Fruit fly (Drosophila melanogaster) whole organism, embryonic: Measurements from ENCODE around the gene ppk13.
A peak's percentile ranks its signal among the peaks of the same experiment; 100 is the strongest.

Experiments used
- Bgb ChIP-seq: fragments of 200-800 bp; sonication (Bioruptor generic); IDR thresholded peaks from 2 replicates; pipeline ENCODE4 v1.3.6; 2022; ENCODE audit warnings: missing biosample characterization, missing genetic modification characterization; ENCODE audit not compliant: partially characterized antibody
- BtbVII ChIP-seq: fragments of 200-800 bp; sonication (Bioruptor generic); optimal IDR thresholded peaks from 3 replicates; lab custom pipeline; 2017; ENCODE audit warnings: missing biosample characterization, mild to moderate bottlenecking, missing genetic modification characterization
- CG1233 ChIP-seq: fragments of 200-800 bp; sonication (Bioruptor generic); optimal IDR thresholded peaks from 4 replicates; lab custom pipeline; 2018; ENCODE audit warnings: missing biosample characterization, mild to moderate bottlenecking, missing genetic modification characterization
- CG12659 ChIP-seq: fragments of 200-800 bp; sonication (Bioruptor generic); optimal IDR thresholded peaks from 3 replicates; lab custom pipeline; 2017; ENCODE audit warnings: mild to moderate bottlenecking, missing biosample characterization, missing genetic modification reagents, missing genetic modification characterization
- CG13123 ChIP-seq: fragments of 200-800 bp; sonication (Bioruptor generic); optimal IDR thresholded peaks from 2 replicates; lab custom pipeline; 2016; ENCODE audit warnings: missing biosample characterization, missing genetic modification characterization
- CG13296 ChIP-seq: fragments of 200-800 bp; sonication (Bioruptor generic); optimal IDR thresholded peaks from 3 replicates; lab custom pipeline; 2018; ENCODE audit warnings: missing biosample characterization, mild to moderate bottlenecking, missing genetic modification characterization
- CG15479 ChIP-seq: fragments of 200-800 bp; sonication (Bioruptor generic); optimal IDR thresholded peaks from 3 replicates; lab custom pipeline; 2019; ENCODE audit warnings: missing biosample characterization, mild to moderate bottlenecking, missing genetic modification characterization, moderate library complexity
- CG15696 ChIP-seq: fragments of 200-800 bp; sonication (Bioruptor generic); optimal IDR thresholded peaks from 2 replicates; lab custom pipeline; 2019; ENCODE audit warnings: missing biosample characterization, mild to moderate bottlenecking, missing genetic modification characterization, moderate library complexity
- CG17359 ChIP-seq: fragments of 200-800 bp; sonication (Bioruptor generic); optimal IDR thresholded peaks from 3 replicates; lab custom pipeline; 2018; ENCODE audit warnings: missing biosample characterization, mild to moderate bottlenecking, missing genetic modification characterization, moderate library complexity
- CG17912 ChIP-seq: fragments of 200-800 bp; sonication (Bioruptor generic); optimal IDR thresholded peaks from 2 replicates; lab custom pipeline; 2018; ENCODE audit warnings: missing biosample characterization, mild to moderate bottlenecking, missing genetic modification characterization
- CG2678 ChIP-seq: fragments of 200-800 bp; sonication (Bioruptor generic); optimal IDR thresholded peaks from 3 replicates; lab custom pipeline; 2019; ENCODE audit warnings: missing biosample characterization, mild to moderate bottlenecking, missing genetic modification characterization, moderate library complexity
- CG4730 ChIP-seq: fragments of 200-800 bp; sonication (Bioruptor generic); IDR thresholded peaks from 2 replicates; pipeline ENCODE4 v1.3.6; 2022; ENCODE audit warnings: missing biosample characterization, missing genetic modification characterization
- CG5953 ChIP-seq: fragments of 200-800 bp; sonication (Bioruptor generic); IDR thresholded peaks from 2 replicates; pipeline ENCODE4 v1.3.6; 2022; ENCODE audit warnings: missing biosample characterization, missing genetic modification characterization
- CG7357 ChIP-seq: fragments of 200-800 bp; sonication (Bioruptor generic); IDR thresholded peaks from 3 replicates; pipeline ENCODE4 v1.3.6; 2022; ENCODE audit warnings: missing biosample characterization, missing genetic modification characterization
- CG8290 ChIP-seq, 3 experiments: fragments of 200-800 bp; sonication (Bioruptor generic); optimal IDR thresholded peaks; 2 replicates each; lab custom pipeline; 2016 to 2019; ENCODE audit warnings: missing biosample characterization in 3 of 3, missing genetic modification characterization in 3 of 3, mild to moderate bottlenecking in 2 of 3, moderate library complexity in 1 of 3
- CG9817 ChIP-seq: fragments of 200-800 bp; sonication (Bioruptor generic); optimal IDR thresholded peaks from 2 replicates; lab custom pipeline; 2018; ENCODE audit warnings: missing biosample characterization, mild to moderate bottlenecking, missing genetic modification characterization, moderate library complexity
- Dip2 ChIP-seq: fragments of 200-800 bp; sonication (Bioruptor generic); IDR thresholded peaks from 2 replicates; pipeline ENCODE4 v1.3.6; 2022; ENCODE audit warnings: missing biosample characterization, missing genetic modification characterization
- Dip3 ChIP-seq: fragments of 200-800 bp; sonication (Bioruptor generic); optimal IDR thresholded peaks from 3 replicates; lab custom pipeline; 2016; ENCODE audit warnings: missing biosample characterization, missing genetic modification characterization
- Eip74EF ChIP-seq, 2 experiments: fragments of 200-800 bp in 1 of 2; fragments of >200 bp in 1 of 2; sonication (Bioruptor generic) in 1 of 2; optimal IDR thresholded peaks; 2 replicates each; lab custom pipeline; 2017 to 2019; ENCODE audit warnings: missing biosample characterization in 2 of 2, missing genetic modification characterization in 2 of 2, mild to moderate bottlenecking in 1 of 2, moderate library complexity in 1 of 2
- GATAe ChIP-seq: fragments of 200-800 bp; sonication (Bioruptor generic); conservative IDR thresholded peaks from 2 replicates; pipeline ENCODE4 v1.3.6; 2022; ENCODE audit warnings: missing biosample characterization, missing genetic modification characterization
- Gug ChIP-seq: fragments of 200-800 bp; sonication (Bioruptor generic); IDR thresholded peaks from 4 replicates; pipeline ENCODE4 v1.3.6; 2022; ENCODE audit warnings: missing biosample characterization, missing genetic modification characterization
- H2.0 ChIP-seq: fragments of 200-800 bp; sonication (Bioruptor generic); IDR thresholded peaks from 2 replicates; pipeline ENCODE4 v1.3.6; 2022; ENCODE audit warnings: missing biosample characterization, missing genetic modification characterization
- HLH3B ChIP-seq: fragments of 200-800 bp; sonication (Bioruptor generic); IDR thresholded peaks from 2 replicates; pipeline ENCODE4 v1.3.6; 2022; ENCODE audit warnings: missing biosample characterization, missing genetic modification characterization
- Hmr ChIP-seq: fragments of 200-800 bp; sonication (Bioruptor generic); optimal IDR thresholded peaks from 3 replicates; lab custom pipeline; 2017; ENCODE audit warnings: mild to moderate bottlenecking, missing biosample characterization, missing genetic modification reagents, missing genetic modification characterization
- MESR4 ChIP-seq: fragments of 200-800 bp; sonication (Bioruptor generic); optimal IDR thresholded peaks from 2 replicates; lab custom pipeline; 2018; ENCODE audit warnings: missing biosample characterization, mild to moderate bottlenecking, missing genetic modification characterization, moderate library complexity
- NFAT ChIP-seq: fragments of 200-800 bp; sonication (Bioruptor generic); IDR thresholded peaks from 2 replicates; pipeline ENCODE4 v1.3.6; 2022; ENCODE audit warnings: missing biosample characterization, missing genetic modification characterization
- TFAM ChIP-seq: fragments of 200-800 bp; sonication (Bioruptor generic); optimal IDR thresholded peaks from 2 replicates; lab custom pipeline; 2017; ENCODE audit warnings: missing biosample characterization, missing genetic modification characterization, inconsistent platforms
- Xrp1 ChIP-seq: fragments of 200-800 bp; sonication (Bioruptor generic); IDR thresholded peaks from 2 replicates; pipeline ENCODE4 v1.3.6; 2022; ENCODE audit warnings: missing biosample characterization, missing genetic modification characterization
- ac ChIP-seq: fragments of 200-800 bp; sonication (Bioruptor generic); optimal IDR thresholded peaks from 3 replicates; lab custom pipeline; 2017; ENCODE audit warnings: missing biosample characterization, mild to moderate bottlenecking, missing genetic modification characterization
- en ChIP-seq: fragments of 200-800 bp; sonication (Bioruptor generic); optimal IDR thresholded peaks from 2 replicates; lab custom pipeline; 2016; ENCODE audit warnings: missing biosample characterization, missing genetic modification characterization
- exex ChIP-seq: fragments of 200-800 bp; sonication (Bioruptor generic); optimal IDR thresholded peaks from 4 replicates; lab custom pipeline; 2018; ENCODE audit warnings: missing biosample characterization, mild to moderate bottlenecking, missing genetic modification characterization, moderate library complexity
- fd102C ChIP-seq: fragments of 200-800 bp; sonication (Bioruptor generic); optimal IDR thresholded peaks from 2 replicates; lab custom pipeline; 2018; ENCODE audit warnings: missing biosample characterization, mild to moderate bottlenecking, missing genetic modification characterization, moderate library complexity
- h ChIP-seq: fragments of >200 bp; optimal IDR thresholded peaks from 2 replicates; lab custom pipeline; 2017
- her ChIP-seq: fragments of 200-800 bp; sonication (Bioruptor generic); optimal IDR thresholded peaks from 2 replicates; lab custom pipeline; 2016; ENCODE audit warnings: missing biosample characterization, missing genetic modification characterization
- klu ChIP-seq: fragments of 200-800 bp; sonication (Bioruptor generic); IDR thresholded peaks from 2 replicates; pipeline ENCODE4 v1.3.6; 2022; ENCODE audit warnings: missing biosample characterization, missing genetic modification characterization
- kni ChIP-seq: fragments of 200-800 bp; sonication (Bioruptor generic); optimal IDR thresholded peaks from 3 replicates; lab custom pipeline; 2017; ENCODE audit warnings: mild to moderate bottlenecking, missing biosample characterization, missing genetic modification reagents, missing genetic modification characterization
- lov ChIP-seq, 2 experiments: fragments of 200-800 bp in 1 of 2; fragments of >200 bp in 1 of 2; sonication (Bioruptor generic) in 1 of 2; IDR thresholded peaks in 1 of 2; optimal IDR thresholded peaks in 1 of 2; 2 replicates in 1 of 2; 3 replicates in 1 of 2; pipeline versions ENCODE4 v1.3.6 to Lab custom; 2017 to 2022; ENCODE audit warnings: missing biosample characterization in 1 of 2, missing genetic modification characterization in 1 of 2
- mld ChIP-seq: fragments of 200-800 bp; sonication (Bioruptor generic); IDR thresholded peaks from 3 replicates; pipeline ENCODE4 v1.3.6; 2022; ENCODE audit warnings: missing biosample characterization, missing genetic modification characterization; ENCODE audit not compliant: partially characterized antibody
- nau ChIP-seq: fragments of 200-800 bp; sonication (Bioruptor generic); optimal IDR thresholded peaks from 3 replicates; lab custom pipeline; 2017; ENCODE audit warnings: missing biosample characterization, mild to moderate bottlenecking, missing genetic modification characterization, missing genetic modification reagents
- onecut ChIP-seq: fragments of 200-800 bp; sonication (Bioruptor generic); IDR thresholded peaks from 2 replicates; pipeline ENCODE4 v1.3.6; 2022; ENCODE audit warnings: missing biosample characterization, missing genetic modification characterization
- phol ChIP-seq: fragments of 200-800 bp; sonication (Bioruptor generic); optimal IDR thresholded peaks from 3 replicates; lab custom pipeline; 2018; ENCODE audit warnings: missing biosample characterization, mild to moderate bottlenecking, missing genetic modification characterization, moderate library complexity
- pum ChIP-seq: fragments of 200-800 bp; sonication (Bioruptor generic); optimal IDR thresholded peaks from 2 replicates; lab custom pipeline; 2016; ENCODE audit warnings: missing biosample characterization, missing genetic modification characterization
- ro ChIP-seq: fragments of 200-800 bp; sonication (Bioruptor generic); IDR thresholded peaks from 2 replicates; pipeline ENCODE4 v1.3.6; 2022; ENCODE audit warnings: missing biosample characterization, missing genetic modification characterization
- shn ChIP-seq: fragments of 200-800 bp; sonication (Bioruptor generic); optimal IDR thresholded peaks from 3 replicates; lab custom pipeline; 2016; ENCODE audit warnings: missing biosample characterization, missing genetic modification characterization
- sob ChIP-seq: fragments of 200-800 bp; sonication (Bioruptor generic); IDR thresholded peaks from 2 replicates; pipeline ENCODE4 v1.3.6; 2022; ENCODE audit warnings: missing biosample characterization, missing genetic modification characterization
- toy ChIP-seq: fragments of 200-800 bp; sonication (Bioruptor generic); IDR thresholded peaks from 2 replicates; pipeline ENCODE4 v1.3.6; 2022; ENCODE audit warnings: missing biosample characterization, missing genetic modification characterization
- unpg ChIP-seq: fragments of 200-800 bp; sonication (Bioruptor generic); optimal IDR thresholded peaks from 3 replicates; lab custom pipeline; 2018; ENCODE audit warnings: missing biosample characterization, mild to moderate bottlenecking, missing genetic modification characterization, moderate library complexity
- zen ChIP-seq: fragments of 200-800 bp; sonication (Bioruptor generic); optimal IDR thresholded peaks from 3 replicates; lab custom pipeline; 2018; ENCODE audit warnings: missing biosample characterization, mild to moderate bottlenecking, missing genetic modification characterization, moderate library complexity
- zf30C ChIP-seq: fragments of 200-800 bp; sonication (Bioruptor generic); optimal IDR thresholded peaks from 3 replicates; lab custom pipeline; 2018; ENCODE audit warnings: missing biosample characterization, mild to moderate bottlenecking, missing genetic modification characterization
- zfh2 ChIP-seq: fragments of 200-800 bp; sonication (Bioruptor generic); optimal IDR thresholded peaks from 2 replicates; lab custom pipeline; 2016; ENCODE audit warnings: missing biosample characterization, missing genetic modification characterization

The ppk13 gene

dm6 chr2L:21062611-21063010 lies 25.9 kb downstream of the ppk13 start (continued):
- TF ChIP-seq Eip74EF (GFP tag; optimal IDR thresholded peaks at IDR 0.05; lab: Kevin White, UChicago) (no peak), CG9817 (no peak), ro (no peak), HLH3B (no peak), TFAM (GFP tag; lab: Kevin White, UChicago) (no peak), pum (GFP tag; lab: Kevin White, UChicago) (no peak), lov (optimal IDR thresholded peaks at IDR 0.05; lab: Kevin White, UChicago) (no peak), lov (GFP tag; IDR thresholded peaks at IDR 0.05; lab: Robert Waterston, UW) (no peak), Dip2 (GFP tag; lab: Robert Waterston, UW) (no peak), H2.0 (GFP tag; lab: Robert Waterston, UW) (no peak), BtbVII (peak; percentile 0), GATAe (GFP tag; lab: Robert Waterston, UW) (no peak), Hmr (GFP tag; lab: Kevin White, UChicago) (peak; percentile 8), ac (GFP tag; lab: Kevin White, UChicago) (no peak), zen (no peak), NFAT (GFP tag; lab: Robert Waterston, UW) (no peak), shn (GFP tag; lab: Kevin White, UChicago) (no peak), CG15696 (tag; lab: Kevin White, UChicago) (no peak), toy (GFP tag; lab: Robert Waterston, UW) (no peak), CG13123 (GFP tag; lab: Kevin White, UChicago) (no peak), CG1233 (GFP tag; lab: Kevin White, UChicago) (peak; percentile 7), Bgb (GFP tag; lab: Robert Waterston, UW) (no peak), CG7357 (GFP tag; lab: Robert Waterston, UW) (no peak), nau (GFP tag; lab: Kevin White, UChicago) (no peak), sob (no peak), CG2678 (tag; lab: Kevin White, UChicago) (peak; percentile 41), CG8290 (GFP tag; optimal IDR thresholded peaks at IDR 0.05; lab: Kevin White, UChicago) (no peak), CG8290 (tag; optimal IDR thresholded peaks at IDR 0.05; lab: Kevin White, UChicago) (peak in 1 of 2 experiments; percentile 21), CG17912 (GFP tag; lab: Kevin White, UChicago) (no peak), her (GFP tag; lab: Kevin White, UChicago) (no peak), Dip3 (GFP tag; lab: Kevin White, UChicago) (no peak), zf30C (GFP tag; lab: Kevin White, UChicago) (no peak), mld (GFP tag; lab: Robert Waterston, UW) (no peak), onecut (0 out of 2 replicates have a peak, but pooled peaks have one; percentile 14), CG4730 (GFP tag; lab: Robert Waterston, UW) (no peak), fd102C (GFP tag; lab: Kevin White, UChicago) (no peak), h (lab: Kevin White, UChicago) (no peak), exex (tag; lab: Kevin White, UChicago) (no peak), kni (GFP tag; lab: Kevin White, UChicago) (no peak), CG15479 (GFP tag; lab: Kevin White, UChicago) (no peak), klu (no peak), CG17359 (tag; lab: Kevin White, UChicago) (peak; percentile 12), phol (tag; lab: Kevin White, UChicago) (no peak), zfh2 (no peak), Gug (GFP tag; lab: Robert Waterston, UW) (no peak), MESR4 (no peak), Xrp1 (GFP tag; lab: Robert Waterston, UW) (no peak), CG13296 (GFP tag; lab: Kevin White, UChicago) (no peak), CG12659 (no peak), CG5953 (GFP tag; lab: Robert Waterston, UW) (no peak), en (GFP tag; lab: Kevin White, UChicago) (no peak), unpg (no peak)
